Fruit fly (Drosophila melanogaster): Measurements from ENCODE around the gene CG18170.

CG18170 gene

DNA sequence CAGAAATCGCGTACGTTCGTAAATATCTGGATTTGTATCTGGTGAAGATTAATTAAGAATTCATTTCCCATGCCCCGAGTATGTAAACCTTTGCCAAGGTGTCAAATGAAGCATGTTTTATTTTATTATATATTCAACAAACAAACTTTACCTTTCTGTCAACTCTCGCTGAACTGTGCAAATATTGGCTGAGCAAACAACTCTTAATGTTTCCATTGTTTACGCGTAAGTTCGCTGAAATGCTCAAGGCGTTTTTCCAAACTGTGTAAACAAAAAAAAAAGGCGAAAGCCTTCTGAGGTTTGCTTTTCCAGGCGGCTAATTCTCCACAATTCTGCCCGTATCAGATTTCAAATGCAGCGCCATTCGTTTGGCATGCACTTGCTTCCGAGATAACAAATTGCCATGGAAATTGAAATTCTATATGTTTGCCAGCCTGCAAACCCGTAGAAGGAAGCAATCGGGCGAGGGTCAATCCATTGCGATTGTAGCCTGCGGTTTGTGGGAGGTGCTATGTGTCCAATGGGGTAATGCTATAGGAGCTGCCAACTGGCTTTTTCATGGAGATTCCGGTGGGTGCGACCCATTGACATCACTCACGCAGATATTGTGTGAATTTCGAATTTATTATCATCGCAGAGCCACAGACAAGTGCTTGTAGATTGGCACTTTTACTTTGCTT, 10.9 kb upstream of the CG18170 start (continued):
- TF ChIP-seq CG14050 (GFP tag; IDR thresholded peaks at IDR 0.05): peak; percentile 49; the same call in 2 of the 3 replicates
- TF ChIP-seq chm (GFP tag; IDR thresholded peaks at IDR 0.05): peak; percentile 43; the same call in 1 of the 2 replicates
- no peak for TF ChIP-seq CG7372 (GFP tag; IDR thresholded peaks at IDR 0.05)
- no peak for TF ChIP-seq dati (GFP tag; IDR thresholded peaks at IDR 0.05)
- peak; percentile 67 for TF ChIP-seq CG15269 (tag; optimal IDR thresholded peaks at IDR 0.05)
- TF ChIP-seq CG10959 (GFP tag; IDR thresholded peaks at IDR 0.05): no peak
- TF ChIP-seq CG12942 (GFP tag; optimal IDR thresholded peaks at IDR 0.05): peak; percentile 38
- TF ChIP-seq her (GFP tag; optimal IDR thresholded peaks at IDR 0.05): peak; percentile 53
- no peak for TF ChIP-seq Tbp (GFP tag; optimal IDR thresholded peaks at IDR 0.05)
- TF ChIP-seq ro (GFP tag; IDR thresholded peaks at IDR 0.05): no peak
- TF ChIP-seq Scr (GFP tag; IDR thresholded peaks at IDR 0.05; ENCODE audit: partially characterized antibody): no peak
- no peak for TF ChIP-seq Elba2 (GFP tag; optimal IDR thresholded peaks at IDR 0.05)
- no peak for TF ChIP-seq ab (GFP tag; optimal IDR thresholded peaks at IDR 0.05)
- peak; percentile 71 for TF ChIP-seq CG12744 (GFP tag; optimal IDR thresholded peaks at IDR 0.05)
- TF ChIP-seq al (GFP tag; IDR thresholded peaks at IDR 0.05): 0 out of 2 replicates have a peak, but pooled peaks have one; percentile 16
- TF ChIP-seq CG14441 (GFP tag; IDR thresholded peaks at IDR 0.05): no peak; the same call in 1 of the 2 replicates
- TF ChIP-seq CG13123 (GFP tag; optimal IDR thresholded peaks at IDR 0.05): peak; percentile 12
- peak; percentile 42 for TF ChIP-seq emc (GFP tag; optimal IDR thresholded peaks at IDR 0.05)
- TF ChIP-seq repo (GFP tag; optimal IDR thresholded peaks at IDR 0.05): peak; percentile 69
- TF ChIP-seq CG11723 (GFP tag; optimal IDR thresholded peaks at IDR 0.05): peak; percentile 54
- TF ChIP-seq CG3407 (GFP tag; optimal IDR thresholded peaks at IDR 0.05): peak; percentile 30
- TF ChIP-seq YL-1 (GFP tag; optimal IDR thresholded peaks at IDR 0.05): peak; percentile 44
- no peak for TF ChIP-seq CG34422 (GFP tag; IDR thresholded peaks at IDR 0.05)
- TF ChIP-seq CG6791 (GFP tag; IDR thresholded peaks at IDR 0.05; ENCODE audit: partially characterized antibody): no peak
- TF ChIP-seq CG1024 (GFP tag; IDR thresholded peaks at IDR 0.05): no peak
- TF ChIP-seq abd-A (tag; optimal IDR thresholded peaks at IDR 0.05): no peak
- TF ChIP-seq exex (tag; optimal IDR thresholded peaks at IDR 0.05): peak; percentile 63
- peak; percentile 13 for TF ChIP-seq run (tag; optimal IDR thresholded peaks at IDR 0.05)
- peak; percentile 38 for TF ChIP-seq fu2 (GFP tag; optimal IDR thresholded peaks at IDR 0.05)
- TF ChIP-seq wor (GFP tag; IDR thresholded peaks at IDR 0.05): no peak
- peak; percentile 25; the same call in 1 of the 3 replicates for TF ChIP-seq tgo (GFP tag; IDR thresholded peaks at IDR 0.05)
- TF ChIP-seq row (GFP tag; IDR thresholded peaks at IDR 0.05): no peak
- no peak for TF ChIP-seq disco-r (GFP tag; optimal IDR thresholded peaks at IDR 0.05)
- peak; percentile 3 for TF ChIP-seq CG9876 (GFP tag; optimal IDR thresholded peaks at IDR 0.05)
- peak; percentile 16 for TF ChIP-seq CG31388 (GFP tag; optimal IDR thresholded peaks at IDR 0.05)
- TF ChIP-seq CG2120 (GFP tag; optimal IDR thresholded peaks at IDR 0.05): peak; percentile 86
- TF ChIP-seq Lpt (GFP tag; optimal IDR thresholded peaks at IDR 0.05): no peak
- TF ChIP-seq CG17568 (GFP tag; optimal IDR thresholded peaks at IDR 0.05): no peak
- TF ChIP-seq CG32532 (GFP tag; IDR thresholded peaks at IDR 0.05): peak; percentile 48; the same call in 1 of the 2 replicates
- no peak for TF ChIP-seq inv (GFP tag; IDR thresholded peaks at IDR 0.05; ENCODE audit: partially characterized antibody)
- TF ChIP-seq ham (GFP tag; IDR thresholded peaks at IDR 0.05): no peak
- TF ChIP-seq gem (tag; optimal IDR thresholded peaks at IDR 0.05): no peak
- TF ChIP-seq Bteb2 (GFP tag; optimal IDR thresholded peaks at IDR 0.05): peak; percentile 60
- no peak for TF ChIP-seq CG32772 (GFP tag; IDR thresholded peaks at IDR 0.05)
- TF ChIP-seq CG8765 (GFP tag; IDR thresholded peaks at IDR 0.05): no peak
- no peak for TF ChIP-seq CG17802 (tag; optimal IDR thresholded peaks at IDR 0.05)
- TF ChIP-seq dmrt99B (tag; optimal IDR thresholded peaks at IDR 0.05): no peak
- TF ChIP-seq Dfd (GFP tag; optimal IDR thresholded peaks at IDR 0.05): no peak
- peak; percentile 35 for TF ChIP-seq CG13424 (tag; optimal IDR thresholded peaks at IDR 0.05)
- TF ChIP-seq Bgb (GFP tag; IDR thresholded peaks at IDR 0.05; ENCODE audit: partially characterized antibody): no peak
- peak; percentile 7 for TF ChIP-seq CG17912 (GFP tag; optimal IDR thresholded peaks at IDR 0.05)

Measured in whole organism, embryonic.